Fruit fly (Drosophila melanogaster): Measurements from ENCODE around the gene CG7582.

DNA sequence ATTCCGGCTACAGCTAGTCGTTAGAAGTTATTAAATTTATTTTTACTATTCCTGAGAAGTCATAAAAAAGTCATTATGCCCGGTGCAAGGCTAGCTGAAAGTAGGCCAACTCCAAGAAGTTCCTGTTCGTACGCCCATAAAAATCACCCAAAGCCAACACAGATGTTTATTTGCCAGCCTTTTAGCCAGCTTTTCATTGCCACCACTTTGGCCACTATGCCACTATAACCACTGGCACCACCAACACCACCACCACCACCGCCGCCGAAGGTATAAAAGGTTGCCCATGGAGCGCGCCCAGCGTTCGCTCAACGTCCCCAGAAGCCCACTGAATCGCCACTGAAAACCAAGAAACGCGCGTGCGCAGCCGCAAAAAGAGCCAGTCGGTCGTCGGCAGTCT, 36.3 kb upstream of the CG7582 start, which contains the start of gene CG15506:
- TF ChIP-seq Hr78 (GFP tag; optimal IDR thresholded peaks at IDR 0.05) (no peak), Dfd (GFP tag; optimal IDR thresholded peaks at IDR 0.05) (no peak), dmrt93B (GFP tag; optimal IDR thresholded peaks at IDR 0.05) (no peak), h (GFP tag; optimal IDR thresholded peaks at IDR 0.05) (no peak), br (GFP tag; optimal IDR thresholded peaks at IDR 0.05) (no peak)
